Worm (Caenorhabditis elegans): ENCODE data around the gene F21D9.8.

ce11 chrV:19320385-19320784, 40.6 kb upstream of the F21D9.8 start, which contains the start of gene sdz-6:
- TF ChIP-seq him-1 (tag; optimal IDR thresholded peaks at IDR 0.05) = no peak
- no peak for TF ChIP-seq W03F9.2 (tag; optimal IDR thresholded peaks at IDR 0.05)
- no peak for TF ChIP-seq dao-5 (tag; optimal IDR thresholded peaks at IDR 0.05)
